Worm (Caenorhabditis elegans) whole organism, L1 larva: ENCODE data around the gene frpr-15.

Experiments
- C04F5.9 ChIP-seq: sonication (generic microtip); optimal IDR thresholded peaks from 2 replicates; lab custom pipeline; 2016; ENCODE audit warnings: missing genetic modification characterization, missing compliant biosample characterization
- Y116A8C.19 ChIP-seq: sonication (generic microtip); optimal IDR thresholded peaks from 2 replicates; lab custom pipeline; 2016; ENCODE audit warnings: missing compliant biosample characterization, missing genetic modification characterization, borderline replicate concordance
- alr-1 ChIP-seq: fragments of 200-800 bp; sonication (Bioruptor generic); optimal IDR thresholded peaks from 2 replicates; lab custom pipeline; 2018; ENCODE audit warnings: borderline replicate concordance, mild to moderate bottlenecking, missing genetic modification characterization, missing compliant biosample characterization
- aly-2 ChIP-seq: fragments of 150-350 bp; optimal IDR thresholded peaks from 2 replicates; lab custom pipeline; 2014; ENCODE audit warnings: missing biosample characterization, missing genetic modification characterization
- ces-1 ChIP-seq: fragments of 150-350 bp; optimal IDR thresholded peaks from 2 replicates; lab custom pipeline; 2014; ENCODE audit warnings: missing biosample characterization, missing genetic modification reagents, missing genetic modification characterization
- elt-2 ChIP-seq: sonication (generic microtip); optimal IDR thresholded peaks from 2 replicates; lab custom pipeline; 2016; ENCODE audit warnings: missing genetic modification characterization, mild to moderate bottlenecking, inconsistent platforms, missing compliant biosample characterization, missing genetic modification reagents
- fkh-8 ChIP-seq: sonication (generic microtip); optimal IDR thresholded peaks from 2 replicates; lab custom pipeline; 2016; ENCODE audit warnings: mild to moderate bottlenecking, missing genetic modification characterization, missing compliant biosample characterization
- nhr-237 ChIP-seq: fragments of 150-350 bp; optimal IDR thresholded peaks from 2 replicates; lab custom pipeline; 2014; ENCODE audit warnings: missing biosample characterization, missing genetic modification characterization
- nhr-28 ChIP-seq: fragments of 150-350 bp; optimal IDR thresholded peaks from 2 replicates; lab custom pipeline; 2014; ENCODE audit warnings: missing biosample characterization, missing genetic modification characterization
- nhr-71 ChIP-seq: sonication (generic microtip); optimal IDR thresholded peaks from 2 replicates; lab custom pipeline; 2016; ENCODE audit warnings: mild to moderate bottlenecking, missing genetic modification characterization, moderate library complexity, missing compliant biosample characterization
- pag-3 ChIP-seq: sonication (generic microtip); optimal IDR thresholded peaks from 2 replicates; lab custom pipeline; 2017; ENCODE audit warnings: missing genetic modification characterization, mild to moderate bottlenecking, missing compliant biosample characterization, antibody characterized with exemption, borderline replicate concordance; ENCODE audit not compliant: insufficient read depth

DNA sequence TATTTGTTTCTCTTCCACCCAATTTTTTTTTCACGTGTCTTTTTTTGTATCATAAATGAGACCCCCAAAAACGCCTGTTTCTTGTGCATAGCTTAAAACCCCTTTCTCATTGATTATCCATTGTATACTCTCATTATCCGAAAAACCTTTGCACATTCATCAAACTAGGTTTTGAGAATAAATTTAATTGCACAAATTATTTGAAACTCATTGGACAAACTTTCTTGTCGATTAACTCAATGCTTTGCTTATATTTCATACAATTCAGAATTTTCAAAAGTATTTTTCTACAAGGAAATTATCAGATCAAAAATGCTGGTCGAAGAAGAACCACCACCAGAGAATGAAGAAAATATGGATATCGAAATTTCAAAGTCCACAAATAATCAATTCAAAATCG, 24.2 kb downstream of the frpr-15 start, which contains the start of gene R11D1.1:
- no peak for TF ChIP-seq nhr-28 (tag; lab: Kevin White, UChicago)
- no peak for TF ChIP-seq elt-2 (tag; lab: Kevin White, UChicago)
- no peak for TF ChIP-seq pag-3 (tag; lab: Kevin White, UChicago)
- no peak for TF ChIP-seq fkh-8 (tag; lab: Kevin White, UChicago)
- no peak for TF ChIP-seq Y116A8C.19 (tag; lab: Kevin White, UChicago)
- TF ChIP-seq ces-1 (GFP tag; lab: Kevin White, UChicago): no peak
- TF ChIP-seq alr-1 (tag; lab: Kevin White, UChicago): no peak
- no peak for TF ChIP-seq nhr-237 (tag; lab: Kevin White, UChicago)
- no peak for TF ChIP-seq aly-2
- TF ChIP-seq C04F5.9 (tag; lab: Kevin White, UChicago): no peak
- TF ChIP-seq nhr-71 (tag; lab: Kevin White, UChicago): no peak
